Fruit fly (Drosophila melanogaster) whole organism, pupa: ENCODE results near the gene CG8813.
A peak's percentile ranks its signal among the peaks of the same experiment; 100 is the strongest.

Experiments used
- CG4496 ChIP-seq: fragments of 200-800 bp; sonication (Bioruptor generic); IDR thresholded peaks from 3 replicates; pipeline ENCODE4 v1.3.6; 2022; ENCODE audit warnings: missing biosample characterization, missing genetic modification characterization
- D1 ChIP-seq: fragments of 200-800 bp; sonication (Bioruptor generic); optimal IDR thresholded peaks from 2 replicates; lab custom pipeline; 2018; ENCODE audit warnings: missing biosample characterization, mild to moderate bottlenecking, missing genetic modification characterization, moderate library complexity
- Pif1B ChIP-seq: fragments of 200-800 bp; sonication (Bioruptor generic); optimal IDR thresholded peaks from 3 replicates; lab custom pipeline; 2016; ENCODE audit warnings: missing biosample characterization, missing genetic modification characterization
- Snoo ChIP-seq: fragments of 200-800 bp; sonication (Bioruptor generic); optimal IDR thresholded peaks from 3 replicates; lab custom pipeline; 2017; ENCODE audit warnings: missing biosample characterization, mild to moderate bottlenecking, missing genetic modification characterization, inconsistent platforms
- fd96Ca ChIP-seq: fragments of 200-800 bp; sonication (Bioruptor generic); IDR thresholded peaks from 3 replicates; pipeline ENCODE4 v1.3.6; 2022; ENCODE audit warnings: missing biosample characterization, missing genetic modification characterization
- gl ChIP-seq: fragments of 200-800 bp; sonication (Bioruptor generic); optimal IDR thresholded peaks from 2 replicates; lab custom pipeline; 2018; ENCODE audit warnings: missing biosample characterization, mild to moderate bottlenecking, missing genetic modification characterization

DNA sequence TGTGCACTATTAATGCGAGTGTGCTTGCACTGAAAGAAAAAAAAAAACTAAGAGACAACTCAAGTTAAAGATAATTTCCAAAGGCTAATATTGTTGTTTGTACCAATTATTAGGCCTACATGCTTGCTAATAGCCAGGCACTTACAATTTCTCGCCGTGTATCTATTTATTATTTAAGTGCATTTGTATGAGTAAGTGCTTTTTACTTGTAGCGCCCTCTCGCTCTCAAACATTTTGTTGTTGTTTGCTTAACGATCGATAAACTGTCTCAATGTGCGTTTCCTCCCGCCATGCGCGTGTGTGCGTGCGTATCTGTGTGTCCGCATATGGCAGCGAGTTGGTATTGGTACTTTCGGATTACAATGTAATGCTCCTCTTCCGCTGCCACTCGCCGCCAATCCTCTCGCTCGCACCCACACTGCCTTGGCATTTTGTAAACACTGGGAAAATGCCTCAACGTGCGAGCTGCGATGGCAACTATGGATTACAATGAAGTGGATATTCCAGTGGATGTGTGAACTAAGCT lies 27.6 kb downstream of the CG8813 start:
- TF ChIP-seq gl (tag; lab: Kevin White, UChicago) (no peak), fd96Ca (GFP tag; lab: Robert Waterston, UW) (peak; percentile 85), D1 (tag; lab: Kevin White, UChicago) (peak; percentile 37), Snoo (tag; lab: Kevin White, UChicago) (peak; percentile 8), CG4496 (GFP tag; lab: Robert Waterston, UW) (peak; percentile 90), Pif1B (GFP tag; lab: Kevin White, UChicago) (peak; percentile 59)
